Fruit fly (Drosophila melanogaster): Measurements from ENCODE around the gene RpS3.

DNA sequence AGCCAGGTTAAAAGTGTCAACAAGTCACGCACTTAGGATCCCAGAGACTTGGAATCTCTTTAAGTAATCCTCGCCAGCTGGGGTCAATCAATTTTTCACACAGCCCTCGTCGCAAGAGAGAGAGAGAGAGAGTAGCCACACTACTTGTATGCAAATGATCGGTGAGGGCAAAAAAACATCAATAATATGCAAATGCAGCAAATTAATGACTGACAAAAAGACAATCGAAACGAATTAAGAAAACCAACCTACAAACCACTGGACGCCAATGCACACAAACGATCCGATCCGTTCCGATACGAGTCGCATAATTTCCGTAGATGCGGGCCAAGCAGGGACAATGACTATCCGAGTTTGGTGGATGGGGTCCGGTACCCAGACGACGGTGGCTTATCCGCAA lies 48.9 kb upstream of the RpS3 start:
- TF ChIP-seq Hr38 (GFP tag; optimal IDR thresholded peaks at IDR 0.05) (no peak), Eip75B (GFP tag; optimal IDR thresholded peaks at IDR 0.05) (no peak), Blimp-1 (GFP tag; optimal IDR thresholded peaks at IDR 0.05) (no peak), CG6163 (GFP tag; IDR thresholded peaks at IDR 0.05) (no peak), eg (GFP tag; IDR thresholded peaks at IDR 0.05) (no peak), CG11294 (GFP tag; IDR thresholded peaks at IDR 0.05) (no peak), CG8119 (GFP tag; IDR thresholded peaks at IDR 0.05) (no peak), Eip93F (GFP tag; optimal IDR thresholded peaks at IDR 0.05) (no peak), fd85E (GFP tag; optimal IDR thresholded peaks at IDR 0.05) (no peak), CG4318 (GFP tag; optimal IDR thresholded peaks at IDR 0.05) (no peak), Lpt (GFP tag; optimal IDR thresholded peaks at IDR 0.05) (no peak), Sox15 (GFP tag; optimal IDR thresholded peaks at IDR 0.05) (no peak), CG6792 (GFP tag; optimal IDR thresholded peaks at IDR 0.05) (no peak)
